Fruit fly (Drosophila melanogaster): ENCODE measurements around the gene RpL22.

Gene RpL22

dm6 chrX:769639-770124, 4.8 kb upstream of the RpL22 start, which contains the start of gene fz3 (continued):
- TF ChIP-seq CG2889 (GFP tag; IDR thresholded peaks at IDR 0.05) (no peak), ATbp (GFP tag; optimal IDR thresholded peaks at IDR 0.05) (no peak), CTCF (GFP tag; optimal IDR thresholded peaks at IDR 0.05) (peak; percentile 88), CG10209 (GFP tag; optimal IDR thresholded peaks at IDR 0.05) (no peak), CG17829 (tag; optimal IDR thresholded peaks at IDR 0.05) (peak; percentile 44), CG4707 (GFP tag; optimal IDR thresholded peaks at IDR 0.05) (no peak), CG6854 (GFP tag; optimal IDR thresholded peaks at IDR 0.05) (no peak), ham (GFP tag; IDR thresholded peaks at IDR 0.05) (no peak), CG1832 (GFP tag; optimal IDR thresholded peaks at IDR 0.05) (no peak), CG2199 (GFP tag; IDR thresholded peaks at IDR 0.05) (peak; percentile 66; the same call in 2 of the 3 replicates), chm (GFP tag; IDR thresholded peaks at IDR 0.05) (peak; percentile 68; the same call in 1 of the 2 replicates), pb (GFP tag; optimal IDR thresholded peaks at IDR 0.05) (no peak), CG42726 (GFP tag; IDR thresholded peaks at IDR 0.05; ENCODE audit: partially characterized antibody) (peak; percentile 91), Ets97D (GFP tag; optimal IDR thresholded peaks at IDR 0.05) (peak; percentile 49), grau (tag; optimal IDR thresholded peaks at IDR 0.05) (peak; percentile 22), CG4360 (GFP tag; IDR thresholded peaks at IDR 0.05) (no peak), ro (GFP tag; IDR thresholded peaks at IDR 0.05) (no peak), CG12219 (GFP tag; optimal IDR thresholded peaks at IDR 0.05) (no peak), CG4854 (GFP tag; optimal IDR thresholded peaks at IDR 0.05) (no peak), D19B (GFP tag; optimal IDR thresholded peaks at IDR 0.05) (no peak), ci (GFP tag; IDR thresholded peaks at IDR 0.05) (peak; percentile 68; the same call in 1 of the 3 replicates), B-H2 (GFP tag; optimal IDR thresholded peaks at IDR 0.05) (peak; percentile 32), crc (GFP tag; optimal IDR thresholded peaks at IDR 0.05) (no peak), HHEX (GFP tag; optimal IDR thresholded peaks at IDR 0.05) (no peak), Poxn (GFP tag; IDR thresholded peaks at IDR 0.05) (no peak), gsb-n (tag; optimal IDR thresholded peaks at IDR 0.05) (no peak), h (optimal IDR thresholded peaks at IDR 0.05) (no peak), CG17328 (GFP tag; IDR thresholded peaks at IDR 0.05) (no peak), mirr (GFP tag; optimal IDR thresholded peaks at IDR 0.05) (no peak), CG7963 (GFP tag; IDR thresholded peaks at IDR 0.05; ENCODE audit: partially characterized antibody) (peak; percentile 82), ara (GFP tag; IDR thresholded peaks at IDR 0.05) (no peak), CG10147 (GFP tag; optimal IDR thresholded peaks at IDR 0.05) (no peak), D19A (tag; optimal IDR thresholded peaks at IDR 0.05) (peak; percentile 23), emc (GFP tag; optimal IDR thresholded peaks at IDR 0.05) (no peak), CG33213 (GFP tag; optimal IDR thresholded peaks at IDR 0.05) (no peak), hkb (optimal IDR thresholded peaks at IDR 0.05) (no peak), hkb (GFP tag; IDR thresholded peaks at IDR 0.05) (0 out of 2 replicates have a peak, but pooled peaks have one; percentile 16), Atf3 (GFP tag; optimal IDR thresholded peaks at IDR 0.05) (no peak), Ada2b (GFP tag; IDR thresholded peaks at IDR 0.05) (no peak), Ssrp (tag; optimal IDR thresholded peaks at IDR 0.05) (no peak), CG12391 (tag; optimal IDR thresholded peaks at IDR 0.05) (peak; percentile 34), tx (GFP tag; optimal IDR thresholded peaks at IDR 0.05) (no peak), CG1602 (GFP tag; optimal IDR thresholded peaks at IDR 0.05) (no peak), CG6765 (GFP tag; optimal IDR thresholded peaks at IDR 0.05) (no peak), her (GFP tag; optimal IDR thresholded peaks at IDR 0.05) (no peak), ERR (GFP tag; optimal IDR thresholded peaks at IDR 0.05) (no peak), CG5245 (GFP tag; optimal IDR thresholded peaks at IDR 0.05) (no peak), knrl (GFP tag; IDR thresholded peaks at IDR 0.05; ENCODE audit: partially characterized antibody) (peak; percentile 81), CG7745 (tag; optimal IDR thresholded peaks at IDR 0.05) (no peak), CG31365 (tag; optimal IDR thresholded peaks at IDR 0.05) (no peak), Tbp (GFP tag; optimal IDR thresholded peaks at IDR 0.05) (no peak), CG2875 (GFP tag; optimal IDR thresholded peaks at IDR 0.05) (no peak), chn (GFP tag; optimal IDR thresholded peaks at IDR 0.05) (no peak)
